Worm (Caenorhabditis elegans) whole organism, L1 larva: Measurements from ENCODE around the gene T16H12.3.

ENCODE experiments used
- C04F5.9 ChIP-seq: sonication (generic microtip); optimal IDR thresholded peaks from 2 replicates; lab custom pipeline; 2016; ENCODE audit warnings: missing genetic modification characterization, missing compliant biosample characterization
- F16B12.6 ChIP-seq: fragments of 150-350 bp; optimal IDR thresholded peaks from 2 replicates; lab custom pipeline; 2014; ENCODE audit warnings: missing biosample characterization, missing genetic modification characterization
- ceh-8 ChIP-seq: fragments of 200-800 bp; sonication (Bioruptor generic); optimal IDR thresholded peaks from 2 replicates; lab custom pipeline; 2018; ENCODE audit warnings: mild to moderate bottlenecking, missing genetic modification characterization, moderate library complexity, missing compliant biosample characterization
- dpl-1 ChIP-seq, 3 experiments: fragments of 150-350 bp in 2 of 3; sonication (generic microtip) in 1 of 3; optimal IDR thresholded peaks; 2 replicates each; lab custom pipeline; 2014 to 2017; ENCODE audit warnings: missing biosample characterization in 3 of 3, missing genetic modification characterization in 3 of 3, missing genetic modification reagents in 3 of 3
- dsc-1 ChIP-seq: sonication (generic microtip); optimal IDR thresholded peaks from 2 replicates; lab custom pipeline; 2016; ENCODE audit warnings: mild to moderate bottlenecking, missing genetic modification characterization, missing compliant biosample characterization
- efl-1 ChIP-seq, 4 experiments: fragments of 150-350 bp; optimal IDR thresholded peaks in 3 of 4; peaks in 1 of 4; 1 replicate in 1 of 4; 2 replicates in 3 of 4; lab custom pipeline; 2014; ENCODE audit warnings: missing biosample characterization in 2 of 4, missing genetic modification characterization in 2 of 4, missing genetic modification reagents in 2 of 4
- efl-3 ChIP-seq: fragments of 200-800 bp; sonication (Bioruptor generic); optimal IDR thresholded peaks from 2 replicates; lab custom pipeline; 2018; ENCODE audit warnings: mild to moderate bottlenecking, missing genetic modification characterization, missing compliant biosample characterization
- elt-3 ChIP-seq, 6 experiments: fragments of 150-350 bp in 1 of 6; sonication (generic microtip); optimal IDR thresholded peaks; 2 replicates each; lab custom pipeline; 2017 to 2018; ENCODE audit warnings: missing biosample characterization in 6 of 6, missing genetic modification characterization in 6 of 6, inconsistent platforms in 1 of 6
- ets-5 ChIP-seq: fragments of 200-800 bp; sonication (Bioruptor generic); IDR thresholded peaks from 2 replicates; pipeline ENCODE4 v1.3.6; 2022; ENCODE audit warnings: missing genetic modification characterization, missing compliant biosample characterization
- fkh-8 ChIP-seq: sonication (generic microtip); optimal IDR thresholded peaks from 2 replicates; lab custom pipeline; 2016; ENCODE audit warnings: mild to moderate bottlenecking, missing genetic modification characterization, missing compliant biosample characterization
- fos-1 ChIP-seq: fragments of 150-350 bp; optimal IDR thresholded peaks from 2 replicates; lab custom pipeline; 2014; ENCODE audit warnings: missing biosample characterization, missing genetic modification characterization
- hlh-4 ChIP-seq: sonication (generic microtip); optimal IDR thresholded peaks from 2 replicates; lab custom pipeline; 2016; ENCODE audit warnings: mild to moderate bottlenecking, missing genetic modification characterization, missing compliant biosample characterization
- jun-1 ChIP-seq: fragments of 150-350 bp; optimal IDR thresholded peaks from 2 replicates; lab custom pipeline; 2014; ENCODE audit warnings: missing biosample characterization, missing genetic modification reagents, missing genetic modification characterization
- lin-14 ChIP-seq: fragments of 200-800 bp; sonication (Bioruptor generic); optimal IDR thresholded peaks from 2 replicates; lab custom pipeline; 2018; ENCODE audit warnings: mild to moderate bottlenecking, missing genetic modification characterization, moderate library complexity, missing compliant biosample characterization
- lin-15B ChIP-seq: fragments of 150-350 bp; sonication (generic microtip); optimal IDR thresholded peaks from 3 replicates; lab custom pipeline; 2014; ENCODE audit warnings: missing biosample characterization, missing genetic modification characterization
- lin-35 ChIP-seq, 2 experiments: fragments of 150-350 bp; optimal IDR thresholded peaks; 2 replicates each; lab custom pipeline; 2014; ENCODE audit warnings: missing biosample characterization in 2 of 2, missing genetic modification characterization in 2 of 2, missing genetic modification reagents in 2 of 2
- lsy-2 ChIP-seq, 2 experiments: fragments of 150-350 bp; optimal IDR thresholded peaks; 2 replicates each; lab custom pipeline; 2014; ENCODE audit warnings: missing biosample characterization in 2 of 2, missing genetic modification characterization in 2 of 2
- mab-9 ChIP-seq: fragments of 200-800 bp; sonication (Bioruptor generic); IDR thresholded peaks from 2 replicates; pipeline ENCODE4 v1.3.6; 2022; ENCODE audit warnings: missing genetic modification reagents, missing genetic modification characterization, missing compliant biosample characterization
- mdl-1 ChIP-seq, 2 experiments: fragments of 150-350 bp; optimal IDR thresholded peaks; 2 replicates each; lab custom pipeline; 2014 to 2017; ENCODE audit warnings: missing biosample characterization in 2 of 2, missing genetic modification characterization in 2 of 2, inconsistent platforms in 1 of 2
- mep-1 ChIP-seq: fragments of 150-350 bp; optimal IDR thresholded peaks from 2 replicates; lab custom pipeline; 2014; ENCODE audit warnings: missing biosample characterization, missing genetic modification characterization
- nhr-12 ChIP-seq: sonication (generic microtip); optimal IDR thresholded peaks from 2 replicates; lab custom pipeline; 2017; ENCODE audit warnings: missing biosample characterization, missing genetic modification characterization
- nhr-19 ChIP-seq: fragments of 200-800 bp; sonication (Bioruptor generic); conservative IDR thresholded peaks from 2 replicates; pipeline ENCODE4 v1.3.6; 2022; ENCODE audit warnings: missing genetic modification characterization, missing compliant biosample characterization
- nhr-237 ChIP-seq: fragments of 150-350 bp; optimal IDR thresholded peaks from 2 replicates; lab custom pipeline; 2014; ENCODE audit warnings: missing biosample characterization, missing genetic modification characterization
- nhr-47 ChIP-seq: sonication (generic microtip); optimal IDR thresholded peaks from 2 replicates; lab custom pipeline; 2016; ENCODE audit warnings: mild to moderate bottlenecking, missing genetic modification characterization, moderate library complexity, missing compliant biosample characterization
- nhr-71 ChIP-seq: sonication (generic microtip); optimal IDR thresholded peaks from 2 replicates; lab custom pipeline; 2016; ENCODE audit warnings: mild to moderate bottlenecking, missing genetic modification characterization, moderate library complexity, missing compliant biosample characterization
- nhr-77 ChIP-seq: fragments of 150-350 bp; optimal IDR thresholded peaks from 2 replicates; lab custom pipeline; 2014; ENCODE audit warnings: missing biosample characterization, missing genetic modification characterization
- nhr-84 ChIP-seq: sonication (generic microtip); optimal IDR thresholded peaks from 2 replicates; lab custom pipeline; 2017; ENCODE audit warnings: missing biosample characterization, missing genetic modification characterization
- nhr-85 ChIP-seq: sonication (generic microtip); peaks from one replicate; lab custom pipeline; 2016; ENCODE audit warnings: missing genetic modification characterization, inconsistent platforms, missing compliant biosample characterization
- pag-3 ChIP-seq: sonication (generic microtip); optimal IDR thresholded peaks from 2 replicates; lab custom pipeline; 2017; ENCODE audit warnings: missing genetic modification characterization, mild to moderate bottlenecking, missing compliant biosample characterization, antibody characterized with exemption, borderline replicate concordance; ENCODE audit not compliant: insufficient read depth
- rnt-1 ChIP-seq: sonication (generic microtip); optimal IDR thresholded peaks from 2 replicates; lab custom pipeline; 2016; ENCODE audit warnings: mild to moderate bottlenecking, missing genetic modification characterization, moderate library complexity, missing compliant biosample characterization
- skn-1 ChIP-seq: fragments of 150-350 bp; optimal IDR thresholded peaks from 2 replicates; lab custom pipeline; 2014; ENCODE audit warnings: missing biosample characterization, missing genetic modification characterization
- snu-23 ChIP-seq: sonication (generic microtip); optimal IDR thresholded peaks from 2 replicates; lab custom pipeline; 2016; ENCODE audit warnings: missing genetic modification characterization, missing compliant biosample characterization
- sox-4 ChIP-seq: sonication (generic microtip); optimal IDR thresholded peaks from 2 replicates; lab custom pipeline; 2016; ENCODE audit warnings: missing genetic modification characterization, missing compliant biosample characterization
- sptf-1 ChIP-seq: fragments of 150-350 bp; optimal IDR thresholded peaks from 2 replicates; lab custom pipeline; 2014; ENCODE audit warnings: missing biosample characterization, missing genetic modification characterization
- sup-37 ChIP-seq: fragments of 200-800 bp; sonication (Bioruptor generic); optimal IDR thresholded peaks from 2 replicates; lab custom pipeline; 2018; ENCODE audit warnings: mild to moderate bottlenecking, missing genetic modification characterization, missing compliant biosample characterization
- tbx-2 ChIP-seq: sonication (generic microtip); optimal IDR thresholded peaks from 2 replicates; lab custom pipeline; 2016; ENCODE audit warnings: missing genetic modification characterization, missing compliant biosample characterization
- tlp-1 ChIP-seq: fragments of 150-350 bp; optimal IDR thresholded peaks from 2 replicates; lab custom pipeline; 2014; ENCODE audit warnings: missing biosample characterization, missing genetic modification characterization
- vab-15 ChIP-seq: sonication (generic microtip); optimal IDR thresholded peaks from 2 replicates; lab custom pipeline; 2017; ENCODE audit warnings: missing genotype, mild to moderate bottlenecking, missing genetic modification characterization, missing compliant biosample characterization
- ztf-11 ChIP-seq, 2 experiments: sonication (generic microtip); optimal IDR thresholded peaks; 2 replicates each; lab custom pipeline; 2016 to 2017; ENCODE audit warnings: missing genetic modification characterization in 2 of 2, missing biosample characterization in 1 of 2, missing compliant biosample characterization in 1 of 2

The T16H12.3 gene

DNA sequence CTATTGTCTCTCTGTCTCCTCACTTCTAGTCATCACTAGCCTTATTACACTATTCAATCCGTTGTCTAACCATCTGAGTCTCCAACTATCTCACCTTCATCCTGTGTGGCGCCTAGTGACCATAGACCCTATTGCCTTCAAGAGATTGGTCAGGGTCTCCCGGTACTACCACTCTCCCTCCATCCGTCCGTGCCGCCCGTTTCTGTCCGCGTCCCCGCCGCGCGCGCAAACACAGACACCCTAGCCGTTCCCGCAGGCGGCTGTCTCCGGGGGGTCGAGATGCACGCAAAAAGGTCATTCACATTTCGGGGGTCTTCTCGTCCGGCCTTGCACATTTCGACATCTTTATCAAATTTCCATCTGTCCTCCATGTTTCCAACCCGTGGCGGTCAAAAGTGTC is 11.4 kb upstream of the T16H12.3 start (continued):
- no peak for TF ChIP-seq jun-1 (tag; lab: Kevin White, UChicago)
- peak; percentile 60 for TF ChIP-seq lin-14 (GFP tag; lab: Kevin White, UChicago)
- TF ChIP-seq nhr-85 (tag; lab: Kevin White, UChicago), result peak; percentile 80
- peak; percentile 32 for TF ChIP-seq dsc-1 (tag; lab: Kevin White, UChicago)
- peak; percentile 21 for TF ChIP-seq nhr-47 (tag; lab: Kevin White, UChicago)
- peak; percentile 36 for TF ChIP-seq nhr-71 (tag; lab: Kevin White, UChicago)
- TF ChIP-seq fos-1 (tag; lab: Kevin White, UChicago), result no peak
- TF ChIP-seq nhr-19 (GFP tag; lab: Robert Waterston, UW), result no peak; the same call in 1 of the 2 replicates
- peak; percentile 22 for TF ChIP-seq mep-1 (tag; lab: Kevin White, UChicago)
- no peak for TF ChIP-seq nhr-84
- no peak for TF ChIP-seq sox-4 (tag; lab: Kevin White, UChicago)
- no peak for TF ChIP-seq pag-3
- peak; percentile 33 for TF ChIP-seq rnt-1 (tag; lab: Kevin White, UChicago)
- no peak for TF ChIP-seq tbx-2 (tag; lab: Kevin White, UChicago)
- peak in 1 of 2 experiments; percentile 62 for TF ChIP-seq ztf-11 (tag; optimal IDR thresholded peaks at IDR 0.05; lab: Kevin White, UChicago)
- peak in 1 of 3 experiments; percentile 11 for TF ChIP-seq dpl-1 (GFP tag; optimal IDR thresholded peaks at IDR 0.05; lab: Kevin White, UChicago)
- TF ChIP-seq lsy-2 (tag; optimal IDR thresholded peaks at IDR 0.05; lab: Kevin White, UChicago), result no peak
- no peak for TF ChIP-seq sptf-1 (tag; lab: Kevin White, UChicago)
- no peak for TF ChIP-seq fkh-8 (tag; lab: Kevin White, UChicago)

DNA sequence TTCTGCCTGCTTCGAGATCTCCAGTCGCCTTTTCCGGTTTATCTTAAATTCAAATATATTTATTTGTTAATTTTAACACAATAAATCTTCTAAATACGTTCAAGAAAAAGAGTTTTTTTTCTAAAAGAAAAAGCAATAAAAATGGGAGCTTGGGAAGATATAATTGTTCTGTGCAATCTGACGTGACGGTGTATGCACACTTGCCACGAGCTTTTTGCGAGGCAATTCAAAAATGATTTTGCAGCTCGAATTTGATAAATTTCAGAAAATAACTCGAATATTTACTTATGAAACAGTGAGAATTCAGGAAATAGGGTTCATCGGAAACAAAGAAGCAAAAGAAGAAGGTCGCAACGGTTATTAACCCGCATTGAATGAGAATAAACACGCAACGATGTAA is 10.0 kb upstream of the T16H12.3 start:
- TF ChIP-seq sptf-1 (tag; lab: Kevin White, UChicago) (no peak), tlp-1 (tag; lab: Kevin White, UChicago) (no peak), jun-1 (tag; lab: Kevin White, UChicago) (no peak), nhr-12 (tag; lab: Kevin White, UChicago) (no peak), lsy-2 (tag; optimal IDR thresholded peaks at IDR 0.05; lab: Kevin White, UChicago) (peak in 1 of 2 experiments; percentile 55), lin-35 (GFP tag; optimal IDR thresholded peaks at IDR 0.05; lab: Kevin White, UChicago) (peak; percentile 88 to 94), ceh-8 (no peak), nhr-47 (tag; lab: Kevin White, UChicago) (peak; percentile 13), nhr-71 (tag; lab: Kevin White, UChicago) (peak; percentile 21), hlh-4 (tag; lab: Kevin White, UChicago) (no peak), C04F5.9 (tag; lab: Kevin White, UChicago) (no peak), F16B12.6 (tag; lab: Kevin White, UChicago) (peak; percentile 79), dpl-1 (GFP tag; optimal IDR thresholded peaks at IDR 0.05; lab: Kevin White, UChicago) (peak; percentile 84 to 92 (median 88)), efl-3 (GFP tag; lab: Kevin White, UChicago) (no peak), dsc-1 (tag; lab: Kevin White, UChicago) (peak; percentile 22), snu-23 (GFP tag; lab: Kevin White, UChicago) (peak; percentile 21), ets-5 (GFP tag; lab: Robert Waterston, UW) (no peak), sup-37 (GFP tag; lab: Kevin White, UChicago) (no peak), efl-1 (optimal IDR thresholded peaks at IDR 0.05; lab: Kevin White, UChicago) (peak; percentile 45 to 93), efl-1 (GFP tag; optimal IDR thresholded peaks at IDR 0.05 in 1 of 2; lab: Kevin White, UChicago) (peak; percentile 90 to 99), lin-15B (peak; percentile 0), skn-1 (tag; lab: Kevin White, UChicago) (no peak), vab-15 (tag; lab: Kevin White, UChicago) (no peak), nhr-237 (tag; lab: Kevin White, UChicago) (no peak), mdl-1 (tag; optimal IDR thresholded peaks at IDR 0.05; lab: Kevin White, UChicago) (peak in 1 of 2 experiments; percentile 30), elt-3 (tag; optimal IDR thresholded peaks at IDR 0.05; lab: Kevin White, UChicago) (no peak), nhr-77 (tag; lab: Kevin White, UChicago) (no peak), mab-9 (no peak), tbx-2 (tag; lab: Kevin White, UChicago) (peak; percentile 1), rnt-1 (tag; lab: Kevin White, UChicago) (peak; percentile 51)
